Fruit fly (Drosophila melanogaster): ENCODE measurements around the gene NO66.
A peak's percentile ranks its signal among the peaks of the same experiment; 100 is the strongest.

Gene NO66

dm6 chrX:4323911-4324368, 4.7 kb downstream of the NO66 start (continued):
- TF ChIP-seq ind (GFP tag; optimal IDR thresholded peaks at IDR 0.05) = peak; percentile 60
- no peak for TF ChIP-seq CG12744 (GFP tag; optimal IDR thresholded peaks at IDR 0.05)
- TF ChIP-seq CG34422 (GFP tag; IDR thresholded peaks at IDR 0.05) = peak; percentile 63; the same call in 1 of the 3 replicates
- TF ChIP-seq maf-S (GFP tag; optimal IDR thresholded peaks at IDR 0.05) = peak; percentile 21
- no peak for TF ChIP-seq Sry-β (GFP tag; optimal IDR thresholded peaks at IDR 0.05)
- peak; percentile 78 for TF ChIP-seq Rfx (GFP tag; IDR thresholded peaks at IDR 0.05)
- TF ChIP-seq stc (GFP tag; IDR thresholded peaks at IDR 0.05) = peak; percentile 30; the same call in 1 of the 2 replicates
- peak; percentile 38 for TF ChIP-seq CG8281 (tag; optimal IDR thresholded peaks at IDR 0.05)
- 0 out of 2 replicates have a peak, but pooled peaks have one; percentile 4 for TF ChIP-seq CG1024 (GFP tag; IDR thresholded peaks at IDR 0.05)
- no peak for TF ChIP-seq Sry-δ (GFP tag; optimal IDR thresholded peaks at IDR 0.05)
- peak; percentile 2 for TF ChIP-seq CG11723 (GFP tag; optimal IDR thresholded peaks at IDR 0.05)
- no peak for TF ChIP-seq psq (GFP tag; optimal IDR thresholded peaks at IDR 0.05)
- TF ChIP-seq Dfd (GFP tag; optimal IDR thresholded peaks at IDR 0.05) = no peak
- TF ChIP-seq Poxn (GFP tag; IDR thresholded peaks at IDR 0.05) = no peak
- no peak for TF ChIP-seq bigmax (GFP tag; optimal IDR thresholded peaks at IDR 0.05)
- peak; percentile 23 for TF ChIP-seq Usf (GFP tag; optimal IDR thresholded peaks at IDR 0.05)
- TF ChIP-seq CG3726 (GFP tag; IDR thresholded peaks at IDR 0.05) = no peak
- TF ChIP-seq CG4360 (GFP tag; IDR thresholded peaks at IDR 0.05) = no peak
- no peak for TF ChIP-seq CG16813 (GFP tag; IDR thresholded peaks at IDR 0.05; ENCODE audit: partially characterized antibody)
- no peak for TF ChIP-seq CG3065 (GFP tag; optimal IDR thresholded peaks at IDR 0.05)
- TF ChIP-seq lmd (GFP tag; IDR thresholded peaks at IDR 0.05) = peak; percentile 63
- TF ChIP-seq ERR (GFP tag; optimal IDR thresholded peaks at IDR 0.05) = no peak
- TF ChIP-seq gcm (GFP tag; optimal IDR thresholded peaks at IDR 0.05) = peak; percentile 18
- TF ChIP-seq CG6272 (GFP tag; IDR thresholded peaks at IDR 0.05) = peak; percentile 31
- no peak for TF ChIP-seq Neu2 (GFP tag; optimal IDR thresholded peaks at IDR 0.05; ENCODE audit: borderline replicate concordance)
- peak; percentile 67 for TF ChIP-seq CG12391 (tag; optimal IDR thresholded peaks at IDR 0.05)
- peak; percentile 3 for TF ChIP-seq pum (GFP tag; optimal IDR thresholded peaks at IDR 0.05)
- peak; percentile 47 for TF ChIP-seq Hr3 (GFP tag; optimal IDR thresholded peaks at IDR 0.05)
- no peak for TF ChIP-seq Hr78 (GFP tag; optimal IDR thresholded peaks at IDR 0.05)
- TF ChIP-seq dm (GFP tag; optimal IDR thresholded peaks at IDR 0.05) = no peak
- peak; percentile 42 for TF ChIP-seq CG3995 (GFP tag; optimal IDR thresholded peaks at IDR 0.05)
- no peak for TF ChIP-seq nom (GFP tag; optimal IDR thresholded peaks at IDR 0.05)
- TF ChIP-seq sima (GFP tag; optimal IDR thresholded peaks at IDR 0.05) = no peak
- no peak for TF ChIP-seq nerfin-2 (GFP tag; IDR thresholded peaks at IDR 0.05; ENCODE audit: partially characterized antibody)
- TF ChIP-seq lov (optimal IDR thresholded peaks at IDR 0.05) = no peak
- TF ChIP-seq lov (GFP tag; IDR thresholded peaks at IDR 0.05) = no peak
- TF ChIP-seq CG11695 (GFP tag; IDR thresholded peaks at IDR 0.05) = peak; percentile 69; the same call in 2 of the 3 replicates
- TF ChIP-seq scrt (GFP tag; optimal IDR thresholded peaks at IDR 0.05) = peak; percentile 43
- peak; percentile 30; the same call in 1 of the 3 replicates for TF ChIP-seq otp (GFP tag; IDR thresholded peaks at IDR 0.05)
- peak; percentile 67 for TF ChIP-seq row (GFP tag; IDR thresholded peaks at IDR 0.05)
- TF ChIP-seq NfI (GFP tag; optimal IDR thresholded peaks at IDR 0.05) = peak; percentile 53
- TF ChIP-seq fd3F (GFP tag; optimal IDR thresholded peaks at IDR 0.05) = no peak
- no peak for TF ChIP-seq wor (GFP tag; IDR thresholded peaks at IDR 0.05)
- no peak for TF ChIP-seq fd64A (GFP tag; optimal IDR thresholded peaks at IDR 0.05)
- peak; percentile 79 for TF ChIP-seq CG3281 (GFP tag; optimal IDR thresholded peaks at IDR 0.05)
- TF ChIP-seq CG9876 (GFP tag; optimal IDR thresholded peaks at IDR 0.05) = no peak
- no peak for TF ChIP-seq pb (GFP tag; optimal IDR thresholded peaks at IDR 0.05)
- TF ChIP-seq YL-1 (GFP tag; optimal IDR thresholded peaks at IDR 0.05) = no peak
- TF ChIP-seq CG15601 (tag; optimal IDR thresholded peaks at IDR 0.05) = no peak
- no peak for TF ChIP-seq CrebB (tag; optimal IDR thresholded peaks at IDR 0.05)
- no peak for TF ChIP-seq Bgb (GFP tag; IDR thresholded peaks at IDR 0.05; ENCODE audit: partially characterized antibody)
- no peak for TF ChIP-seq fru (optimal IDR thresholded peaks at IDR 0.05)

All from whole organism, embryonic.